Worm (Caenorhabditis elegans) whole organism, late embryonic: ENCODE results near the gene icd-1.

Source experiments
- ceh-31 ChIP-seq: sonication (generic microtip); optimal IDR thresholded peaks from 2 replicates; lab custom pipeline; 2016; ENCODE audit warnings: missing genetic modification characterization, missing compliant biosample characterization
- eyg-1 ChIP-seq: sonication (generic microtip); optimal IDR thresholded peaks from 2 replicates; lab custom pipeline; 2016; ENCODE audit warnings: missing genotype, missing genetic modification characterization, missing compliant biosample characterization
- mec-3 ChIP-seq: sonication (generic microtip); optimal IDR thresholded peaks from 2 replicates; lab custom pipeline; 2016; ENCODE audit warnings: borderline replicate concordance, missing genetic modification characterization, missing compliant biosample characterization

- no peak for TF ChIP-seq ceh-31
- TF ChIP-seq mec-3: no peak
- no peak for TF ChIP-seq eyg-1
These were observed 24.1 kb upstream of the icd-1 start for ce11 chrII:6612544-6612943.
